Fruit fly (Drosophila melanogaster): ENCODE results near the gene Ugt302K1.

Ugt302K1 gene

DNA sequence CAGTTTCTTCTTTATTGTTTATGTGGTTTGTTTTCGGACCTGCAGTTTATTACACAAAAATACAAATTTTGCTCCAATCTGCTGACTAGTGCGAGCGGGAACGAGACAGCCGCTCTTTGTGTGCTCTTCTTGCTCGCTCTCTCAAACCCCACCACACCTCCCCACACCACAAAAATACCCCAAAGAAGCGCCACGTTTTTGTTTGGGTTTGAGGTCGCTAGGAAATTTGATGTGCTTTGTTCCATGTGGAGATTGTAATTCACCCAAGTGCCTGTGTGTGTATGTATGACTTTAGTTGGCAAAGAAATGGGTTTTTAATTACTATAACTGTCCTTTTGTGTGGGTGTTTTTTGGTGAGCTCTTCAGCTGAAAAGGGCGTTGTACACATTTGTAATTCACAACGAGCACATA lies 44.4 kb upstream of the Ugt302K1 start (continued):
- TF ChIP-seq btn (GFP tag; optimal IDR thresholded peaks at IDR 0.05) (no peak), sens (GFP tag) (peak; percentile 56), kah (GFP tag; optimal IDR thresholded peaks at IDR 0.05) (no peak), CG13287 (GFP tag; IDR thresholded peaks at IDR 0.05; ENCODE audit: partially characterized antibody) (0 out of 2 replicates have a peak, but pooled peaks have one; percentile 11), tin (GFP tag; optimal IDR thresholded peaks at IDR 0.05) (no peak), cg (GFP tag; optimal IDR thresholded peaks at IDR 0.05) (peak; percentile 25), CG4282 (GFP tag; optimal IDR thresholded peaks at IDR 0.05) (no peak), Blimp-1 (GFP tag; optimal IDR thresholded peaks at IDR 0.05) (peak; percentile 15), bowl (GFP tag; IDR thresholded peaks at IDR 0.05) (no peak), CG6175 (GFP tag; IDR thresholded peaks at IDR 0.05) (0 out of 3 replicates have a peak, but pooled peaks have one; percentile 23), trem (tag; optimal IDR thresholded peaks at IDR 0.05) (no peak), Hr78 (GFP tag; optimal IDR thresholded peaks at IDR 0.05) (no peak), CG3163 (GFP tag; optimal IDR thresholded peaks at IDR 0.05) (peak; percentile 43), HLH3B (GFP tag; IDR thresholded peaks at IDR 0.05) (no peak), CG11456 (GFP tag; IDR thresholded peaks at IDR 0.05) (no peak), dm (GFP tag; optimal IDR thresholded peaks at IDR 0.05) (peak; percentile 67), kay (GFP tag; optimal IDR thresholded peaks at IDR 0.05) (no peak), ERR (GFP tag; optimal IDR thresholded peaks at IDR 0.05) (no peak), BEAF-32 (GFP tag; optimal IDR thresholded peaks at IDR 0.05) (no peak), CG12744 (GFP tag; optimal IDR thresholded peaks at IDR 0.05) (no peak), sd (tag; optimal IDR thresholded peaks at IDR 0.05) (peak; percentile 86), ac (GFP tag; optimal IDR thresholded peaks at IDR 0.05) (no peak), ATbp (GFP tag; optimal IDR thresholded peaks at IDR 0.05) (no peak), emc (GFP tag; optimal IDR thresholded peaks at IDR 0.05) (no peak), CG10366 (GFP tag; IDR thresholded peaks at IDR 0.05) (no peak), CG7357 (GFP tag; IDR thresholded peaks at IDR 0.05) (no peak), CG7987 (GFP tag; optimal IDR thresholded peaks at IDR 0.05) (peak; percentile 23), inv (GFP tag; IDR thresholded peaks at IDR 0.05; ENCODE audit: partially characterized antibody) (no peak), CG10654 (GFP tag; optimal IDR thresholded peaks at IDR 0.05) (no peak), CG18476 (GFP tag; optimal IDR thresholded peaks at IDR 0.05) (no peak), CG11085 (GFP tag; IDR thresholded peaks at IDR 0.05) (no peak), CG10565 (GFP tag; optimal IDR thresholded peaks at IDR 0.05) (no peak), CG17829 (tag; optimal IDR thresholded peaks at IDR 0.05) (no peak), yki (optimal IDR thresholded peaks at IDR 0.05) (no peak), gcm (GFP tag; optimal IDR thresholded peaks at IDR 0.05) (no peak), CG32767 (GFP tag; IDR thresholded peaks at IDR 0.05) (no peak), grau (tag; optimal IDR thresholded peaks at IDR 0.05) (peak; percentile 15), CG6813 (GFP tag; optimal IDR thresholded peaks at IDR 0.05) (no peak), gem (tag; optimal IDR thresholded peaks at IDR 0.05) (no peak), ems (GFP tag; optimal IDR thresholded peaks at IDR 0.05) (no peak), Doc3 (GFP tag; IDR thresholded peaks at IDR 0.05; ENCODE audit: partially characterized antibody) (no peak), HLHmδ (GFP tag; optimal IDR thresholded peaks at IDR 0.05) (no peak), C15 (GFP tag; IDR thresholded peaks at IDR 0.05) (no peak), grn (GFP tag; optimal IDR thresholded peaks at IDR 0.05) (no peak), CG6683 (GFP tag; optimal IDR thresholded peaks at IDR 0.05) (no peak), CG3847 (GFP tag; IDR thresholded peaks at IDR 0.05) (no peak), unpg (GFP tag; optimal IDR thresholded peaks at IDR 0.05) (no peak), gce (GFP tag; IDR thresholded peaks at IDR 0.05) (no peak), CG1602 (GFP tag; optimal IDR thresholded peaks at IDR 0.05) (no peak), CG18262 (tag; optimal IDR thresholded peaks at IDR 0.05) (peak; percentile 92), ato (GFP tag; IDR thresholded peaks at IDR 0.05; ENCODE audit: partially characterized antibody) (no peak)
